Fruit fly (Drosophila melanogaster): ENCODE measurements around the gene Atg17.

The Atg17 gene

DNA sequence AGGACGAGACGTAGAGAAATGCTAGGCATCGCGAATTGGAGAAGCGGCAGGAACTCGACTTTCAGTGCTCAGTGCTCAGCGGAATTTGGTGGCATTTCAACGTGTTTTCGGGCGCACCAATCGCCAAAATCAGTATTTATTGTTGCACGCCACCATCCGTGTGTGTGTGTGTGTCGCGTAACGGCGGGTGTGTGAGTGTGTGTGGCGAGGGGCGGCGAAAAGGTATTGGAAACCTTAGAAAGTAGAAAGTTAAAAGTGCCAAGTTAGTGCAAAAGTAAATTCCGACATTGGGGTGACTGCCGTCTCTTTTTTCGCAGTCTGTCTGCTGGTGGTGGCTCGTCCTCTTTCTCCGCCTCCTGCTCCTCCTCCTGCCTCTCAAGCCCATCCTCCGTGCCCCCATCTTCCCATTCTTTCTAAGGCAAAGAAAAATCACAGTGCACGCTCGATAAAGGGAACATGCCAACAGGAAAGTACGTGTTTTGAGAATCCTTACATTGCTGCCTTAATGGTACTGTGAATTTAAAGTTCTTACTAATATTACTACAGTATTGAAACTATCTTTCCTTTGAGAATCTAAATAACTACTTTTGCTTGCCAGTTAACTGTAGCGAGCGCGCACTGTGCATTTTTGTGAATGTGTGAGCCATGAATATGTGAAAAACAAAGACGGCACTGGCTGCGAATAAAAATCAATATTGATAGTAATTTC, 16.7 kb downstream of the Atg17 start (continued):
- TF ChIP-seq lilli (GFP tag; optimal IDR thresholded peaks at IDR 0.05) (peak; percentile 51), CG2712 (tag; optimal IDR thresholded peaks at IDR 0.05) (peak; percentile 61), CG11723 (GFP tag; optimal IDR thresholded peaks at IDR 0.05) (no peak), Sox102F (GFP tag; optimal IDR thresholded peaks at IDR 0.05) (peak; percentile 63), trh (GFP tag; optimal IDR thresholded peaks at IDR 0.05) (no peak), dpn (GFP tag; optimal IDR thresholded peaks at IDR 0.05) (peak; percentile 25 to 55), CG14860 (GFP tag; IDR thresholded peaks at IDR 0.05; ENCODE audit: partially characterized antibody) (no peak), CG15073 (GFP tag; optimal IDR thresholded peaks at IDR 0.05) (no peak), B-H2 (GFP tag; optimal IDR thresholded peaks at IDR 0.05) (no peak), CG14965 (GFP tag; optimal IDR thresholded peaks at IDR 0.05; ENCODE audit: borderline replicate concordance) (no peak), knrl (GFP tag; IDR thresholded peaks at IDR 0.05; ENCODE audit: partially characterized antibody) (no peak), sr (GFP tag; IDR thresholded peaks at IDR 0.05) (no peak), CG10979 (tag; optimal IDR thresholded peaks at IDR 0.05) (peak; percentile 38), phol (tag; optimal IDR thresholded peaks at IDR 0.05) (peak; percentile 46), mirr (GFP tag; optimal IDR thresholded peaks at IDR 0.05) (no peak), Ravus (GFP tag; IDR thresholded peaks at IDR 0.05) (no peak), peb (GFP tag; IDR thresholded peaks at IDR 0.05) (no peak), CG4617 (GFP tag; optimal IDR thresholded peaks at IDR 0.05; ENCODE audit: borderline replicate concordance) (no peak), crc (GFP tag; optimal IDR thresholded peaks at IDR 0.05) (no peak), CoRest (tag; optimal IDR thresholded peaks at IDR 0.05) (peak; percentile 49), Drgx (GFP tag; IDR thresholded peaks at IDR 0.05) (no peak), CG9932 (GFP tag; IDR thresholded peaks at IDR 0.05) (peak; percentile 27; the same call in 1 of the 2 replicates), fd3F (GFP tag; optimal IDR thresholded peaks at IDR 0.05) (peak; percentile 5), Dref (GFP tag; IDR thresholded peaks at IDR 0.05) (no peak), NfI (GFP tag; optimal IDR thresholded peaks at IDR 0.05) (peak; percentile 53), CG34376 (GFP tag; optimal IDR thresholded peaks at IDR 0.05) (no peak), D (optimal IDR thresholded peaks at IDR 0.05) (peak; percentile 7), D (GFP tag; optimal IDR thresholded peaks at IDR 0.05) (peak; percentile 33), CG3407 (GFP tag; optimal IDR thresholded peaks at IDR 0.05) (no peak), Poxn (GFP tag; IDR thresholded peaks at IDR 0.05) (no peak), CG32772 (GFP tag; IDR thresholded peaks at IDR 0.05) (no peak; the same call in 1 of the 2 replicates), Pdp1 (GFP tag; optimal IDR thresholded peaks at IDR 0.05) (peak; percentile 11 to 52), CG33213 (GFP tag; optimal IDR thresholded peaks at IDR 0.05) (peak; percentile 24), Doc2 (GFP tag; IDR thresholded peaks at IDR 0.05) (no peak), CG2889 (GFP tag; IDR thresholded peaks at IDR 0.05) (0 out of 3 replicates have a peak, but pooled peaks have one; percentile 22), ems (GFP tag; optimal IDR thresholded peaks at IDR 0.05) (peak; percentile 9), Doc3 (GFP tag; IDR thresholded peaks at IDR 0.05; ENCODE audit: partially characterized antibody) (no peak), pita (GFP tag; optimal IDR thresholded peaks at IDR 0.05) (no peak), amos (GFP tag; IDR thresholded peaks at IDR 0.05; ENCODE audit: partially characterized antibody) (no peak), cato (GFP tag; optimal IDR thresholded peaks at IDR 0.05; ENCODE audit: borderline replicate concordance) (no peak), Sry-δ (GFP tag; optimal IDR thresholded peaks at IDR 0.05) (no peak), CG12155 (GFP tag; optimal IDR thresholded peaks at IDR 0.05) (no peak), CG18599 (GFP tag; optimal IDR thresholded peaks at IDR 0.05) (peak; percentile 81), gro (GFP tag; optimal IDR thresholded peaks at IDR 0.05) (no peak), Fer1 (GFP tag; optimal IDR thresholded peaks at IDR 0.05) (peak; percentile 74), CHES-1-like (GFP tag; optimal IDR thresholded peaks at IDR 0.05) (no peak), Hr51 (GFP tag; optimal IDR thresholded peaks at IDR 0.05) (peak in 1 of 2 experiments; percentile 62), CG18011 (GFP tag; optimal IDR thresholded peaks at IDR 0.05) (no peak), sens (GFP tag) (peak; percentile 84)
